Worm (Caenorhabditis elegans): ENCODE measurements around the gene F56C4.2.

Gene F56C4.2

DNA sequence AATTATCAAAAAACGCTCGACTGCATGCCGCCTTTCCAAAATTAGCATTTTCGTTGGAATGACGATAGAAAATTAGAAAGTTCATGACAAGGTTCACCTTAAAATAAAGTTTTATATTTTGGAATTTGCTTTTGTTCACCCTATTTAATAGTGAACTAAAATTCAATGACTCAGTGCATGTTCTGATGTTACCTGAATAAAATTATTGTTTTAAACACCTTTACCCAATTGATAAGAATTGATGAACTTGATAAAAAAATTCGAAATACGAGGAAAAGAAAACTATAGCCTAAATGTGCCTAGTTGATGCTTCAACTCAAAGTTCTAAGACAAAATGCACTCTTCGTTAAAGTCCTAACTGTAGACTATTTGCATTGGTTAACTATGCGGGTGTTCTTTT, 22.0 kb downstream of the F56C4.2 start:
- TF ChIP-seq ZK185.1 (tag; optimal IDR thresholded peaks at IDR 0.05; ENCODE audit: poor library complexity, severe bottlenecking) (no peak), zfh-2 (GFP tag; conservative IDR thresholded peaks at IDR 0.05) (no peak), lin-40 (tag; optimal IDR thresholded peaks at IDR 0.05) (no peak), F10E7.11 (tag; optimal IDR thresholded peaks at IDR 0.05) (no peak), lin-35 (GFP tag; optimal IDR thresholded peaks at IDR 0.05) (no peak), dpff-1 (tag; optimal IDR thresholded peaks at IDR 0.05) (no peak), F49E8.2 (tag; optimal IDR thresholded peaks at IDR 0.05; ENCODE audit: insufficient read depth) (no peak), dox-1 (GFP tag; IDR thresholded peaks at IDR 0.05) (no peak), mes-4 (tag; optimal IDR thresholded peaks at IDR 0.05) (no peak), pbrm-1 (GFP tag; IDR thresholded peaks at IDR 0.05) (no peak), egl-44 (GFP tag; IDR thresholded peaks at IDR 0.05) (no peak), ztf-26 (tag; optimal IDR thresholded peaks at IDR 0.05) (no peak)

DNA sequence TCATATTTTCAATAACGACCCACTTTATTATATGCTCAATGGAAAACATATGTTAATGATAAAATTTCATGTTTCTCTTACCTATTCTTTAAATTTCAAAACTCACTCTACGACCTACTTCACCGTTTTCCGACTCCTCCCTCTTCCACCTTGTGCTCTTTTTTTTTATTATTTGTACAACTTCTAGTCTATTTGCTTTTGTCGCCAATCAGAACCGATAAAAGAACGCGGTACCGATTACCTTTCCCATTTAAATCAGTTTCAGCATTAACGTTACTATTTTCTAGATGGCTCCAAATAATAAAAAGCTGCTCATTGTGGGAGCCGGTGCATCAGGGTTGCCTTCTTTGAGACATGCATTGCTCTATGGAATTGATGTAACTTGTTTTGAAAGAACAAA, 22.7 kb downstream of the F56C4.2 start, which contains the start of gene fmo-1:
fmo-1 (plus strand) TSS at position 98 of the 400 bp plus-strand sequence.
- peak; percentile 14 for TF ChIP-seq nhr-80 (tag; optimal IDR thresholded peaks at IDR 0.05)
- TF ChIP-seq bed-1 (GFP tag; IDR thresholded peaks at IDR 0.05) = no peak

ce11 chrIV:10664134-10664533, 25.1 kb downstream of the F56C4.2 start, which contains the start of gene K08C7.7:
Gene K08C7.7 (plus strand): TSS chrIV:10664434.
- no peak for TF ChIP-seq Y67H2A.10 (GFP tag; conservative IDR thresholded peaks at IDR 0.05)
- no peak for TF ChIP-seq T07F8.4 (tag; optimal IDR thresholded peaks at IDR 0.05)
- no peak for TF ChIP-seq ama-1 (optimal IDR thresholded peaks at IDR 0.05)
- TF ChIP-seq ama-1 (GFP tag; optimal IDR thresholded peaks at IDR 0.05) = no peak
- TF ChIP-seq zfh-2 (GFP tag; conservative IDR thresholded peaks at IDR 0.05) = no peak
- TF ChIP-seq ztf-22 (GFP tag; optimal IDR thresholded peaks at IDR 0.05) = no peak
- TF ChIP-seq nhr-179 (tag; optimal IDR thresholded peaks at IDR 0.05) = no peak
- TF ChIP-seq F10E7.11 (tag; optimal IDR thresholded peaks at IDR 0.05) = no peak
- no peak for TF ChIP-seq lin-26 (GFP tag; IDR thresholded peaks at IDR 0.05)
- no peak for TF ChIP-seq repo-1 (tag; optimal IDR thresholded peaks at IDR 0.05)
- TF ChIP-seq dpff-1 (tag; optimal IDR thresholded peaks at IDR 0.05) = no peak
- TF ChIP-seq madf-6 (GFP tag; IDR thresholded peaks at IDR 0.05) = no peak
- no peak for TF ChIP-seq C06A6.2 (GFP tag; conservative IDR thresholded peaks at IDR 0.05)
- TF ChIP-seq somi-1 (GFP tag; optimal IDR thresholded peaks at IDR 0.05) = no peak
- TF ChIP-seq xnd-1 (tag; optimal IDR thresholded peaks at IDR 0.05) = no peak
- TF ChIP-seq snpc-3.4 (tag; optimal IDR thresholded peaks at IDR 0.05) = no peak
- no peak for TF ChIP-seq snpc-4 (GFP tag; optimal IDR thresholded peaks at IDR 0.05)
- no peak for TF ChIP-seq snpc-4 (tag; optimal IDR thresholded peaks at IDR 0.05)
- TF ChIP-seq egl-18 (GFP tag; IDR thresholded peaks at IDR 0.05) = no peak
- TF ChIP-seq gei-17 (GFP tag; optimal IDR thresholded peaks at IDR 0.05) = no peak
- TF ChIP-seq F33H1.4 (GFP tag; IDR thresholded peaks at IDR 0.05) = no peak
- TF ChIP-seq C17E4.6 (GFP tag; IDR thresholded peaks at IDR 0.05) = no peak

ce11 chrIV:10666523-10666922, 27.4 kb downstream of the F56C4.2 start, which contains the start of gene epi-1:
Gene epi-1 (plus strand): TSS chrIV:10666823.
- TF ChIP-seq F37B4.10 (GFP tag; IDR thresholded peaks at IDR 0.05) = no peak
- 0 out of 2 replicates have a peak, but pooled peaks have one; percentile 12 for TF ChIP-seq ztf-28 (GFP tag; IDR thresholded peaks at IDR 0.05)
- no peak for TF ChIP-seq lag-1 (GFP tag; IDR thresholded peaks at IDR 0.05)

Data from whole organism, young adult.